Worm (Caenorhabditis elegans): ENCODE data around the gene col-103.

Gene col-103

DNA sequence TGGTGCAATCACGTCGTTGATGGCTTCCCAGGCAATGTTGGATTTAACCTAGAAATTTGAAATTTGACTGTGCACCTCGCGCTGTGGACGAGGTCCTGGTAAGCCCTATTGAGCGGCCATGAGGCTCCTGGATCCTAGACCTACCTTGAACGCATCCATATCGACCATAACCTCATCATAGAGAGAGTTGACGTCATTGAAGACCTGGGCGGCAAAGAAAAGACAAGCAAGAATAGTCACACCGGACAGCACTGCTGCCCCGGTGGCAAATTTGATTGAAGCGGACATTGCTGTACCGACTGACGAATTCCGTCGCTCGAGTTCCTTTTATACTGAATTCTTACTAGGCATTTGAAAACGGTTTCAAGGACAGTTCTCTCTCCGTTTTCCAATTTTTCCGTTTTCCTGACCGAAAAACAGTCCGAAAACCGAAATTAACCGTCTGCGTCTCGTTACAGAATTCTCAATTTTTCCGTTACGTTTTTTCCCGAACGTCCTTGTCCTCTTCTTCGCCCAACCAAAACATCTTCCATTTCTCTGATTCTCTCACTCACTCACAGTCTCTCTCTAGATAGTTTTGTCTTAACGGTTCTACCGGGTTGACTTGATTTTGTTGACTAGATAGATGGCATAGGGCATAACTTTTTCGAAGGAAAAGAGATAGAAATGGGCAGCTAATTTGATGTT lies at the start of gene col-103:
Gene col-103 (minus strand): TSS at position 302 of the 687 bp plus-strand sequence.
- TF ChIP-seq unc-62 (GFP tag; optimal IDR thresholded peaks at IDR 0.05) (peak; percentile 14), lin-39 (tag; optimal IDR thresholded peaks at IDR 0.05) (no peak), nhr-23 (tag; optimal IDR thresholded peaks at IDR 0.05) (peak; percentile 23), nhr-67 (tag; optimal IDR thresholded peaks at IDR 0.05) (no peak), ama-1 (optimal IDR thresholded peaks at IDR 0.05) (peak; percentile 88)

DNA sequence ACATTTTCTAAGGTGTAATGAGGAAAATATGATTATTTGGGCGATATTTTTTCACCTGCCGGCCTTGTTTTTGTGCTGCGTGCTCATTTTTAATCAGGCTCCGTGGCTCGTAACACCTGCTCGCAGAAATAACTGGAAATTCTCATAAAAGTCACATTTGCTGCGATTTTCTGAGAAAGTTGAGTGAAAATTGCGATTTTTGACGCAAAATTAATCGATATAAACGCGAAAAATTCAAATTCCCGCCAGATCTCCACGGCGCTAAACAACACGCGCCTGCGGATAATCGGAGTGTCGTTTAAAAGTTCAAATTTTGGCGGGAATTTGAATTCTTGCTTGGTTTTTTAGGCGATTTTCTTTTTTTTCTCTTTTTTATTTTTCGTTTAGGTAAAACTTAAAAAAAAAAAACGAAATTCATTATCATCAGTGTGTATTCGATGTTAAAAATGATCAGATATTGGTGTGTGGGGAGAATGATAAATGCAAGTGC lies 43.6 kb upstream of the col-103 start, which contains the start of gene Y55F3BL.6:
Gene Y55F3BL.6 (minus strand): TSS at position 51 of the 490 bp plus-strand sequence.
- no peak for TF ChIP-seq lin-39 (tag; optimal IDR thresholded peaks at IDR 0.05)
- TF ChIP-seq lin-15B (tag; optimal IDR thresholded peaks at IDR 0.05) = peak; percentile 14

DNA sequence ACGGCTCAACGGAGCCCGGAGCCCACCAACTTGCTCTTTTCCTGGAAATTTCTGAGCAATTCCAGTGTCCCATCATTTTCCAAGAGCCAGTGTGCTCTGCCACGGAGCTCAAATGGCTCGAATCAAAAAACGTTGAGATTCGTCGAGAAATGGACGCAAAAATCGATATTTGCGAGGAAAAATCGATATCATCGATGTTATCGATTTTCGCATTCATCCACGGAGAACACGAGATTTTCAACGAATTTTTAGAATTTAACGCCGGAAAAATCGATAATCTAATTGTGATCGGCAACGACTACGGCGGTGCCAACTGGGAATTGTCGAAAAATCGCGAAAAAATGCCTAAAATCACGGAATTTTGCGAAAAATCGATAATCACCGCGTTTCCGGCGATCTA lies 42.2 kb upstream of the col-103 start:
- TF ChIP-seq mdl-1 (tag; optimal IDR thresholded peaks at IDR 0.05) (no peak), ceh-9 (tag; optimal IDR thresholded peaks at IDR 0.05) (no peak), nhr-12 (tag; optimal IDR thresholded peaks at IDR 0.05) (no peak), ceh-28 (tag; optimal IDR thresholded peaks at IDR 0.05) (peak; percentile 70)

DNA sequence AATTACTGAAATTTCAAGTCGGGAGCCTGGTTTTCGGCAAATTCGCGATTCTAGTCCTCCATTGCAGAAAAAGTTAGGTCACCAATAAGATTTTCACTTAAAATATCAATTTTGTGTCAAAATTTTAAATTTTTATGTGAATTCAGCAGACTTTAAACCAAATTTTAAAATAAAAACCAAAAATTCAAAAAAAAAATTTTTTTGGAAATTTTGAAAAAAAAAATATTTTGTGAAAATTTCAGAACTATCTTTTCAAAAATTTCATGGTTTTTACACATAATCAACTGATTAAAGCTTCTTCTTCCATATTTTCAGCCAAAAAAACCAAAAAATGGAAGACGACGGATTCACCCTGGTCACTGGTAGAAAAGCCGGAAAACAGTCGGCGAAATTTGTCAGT lies 41.3 kb upstream of the col-103 start, which contains the start of gene Y55F3BL.4:
Gene Y55F3BL.4 (plus strand): TSS at position 301 of the 400 bp plus-strand sequence.
- no peak for TF ChIP-seq lsy-12 (tag; optimal IDR thresholded peaks at IDR 0.05)
- no peak for TF ChIP-seq ZK546.5 (tag; optimal IDR thresholded peaks at IDR 0.05)
- no peak for TF ChIP-seq fkh-10 (GFP tag; optimal IDR thresholded peaks at IDR 0.05)
- TF ChIP-seq nhr-76 (tag; optimal IDR thresholded peaks at IDR 0.05) = no peak
- no peak for TF ChIP-seq ceh-16 (tag; optimal IDR thresholded peaks at IDR 0.05)
- no peak for TF ChIP-seq pha-4 (tag; optimal IDR thresholded peaks at IDR 0.05)
- no peak for TF ChIP-seq ceh-82 (tag; optimal IDR thresholded peaks at IDR 0.05)
- TF ChIP-seq R02D3.7 (tag; optimal IDR thresholded peaks at IDR 0.05) = no peak
- no peak for TF ChIP-seq jun-1 (tag; optimal IDR thresholded peaks at IDR 0.05)
- no peak for TF ChIP-seq egl-27 (tag; optimal IDR thresholded peaks at IDR 0.05)
- TF ChIP-seq nhr-25 (tag; optimal IDR thresholded peaks at IDR 0.05) = no peak
- no peak for TF ChIP-seq lin-39 (tag; optimal IDR thresholded peaks at IDR 0.05)
- TF ChIP-seq elt-2 (tag; optimal IDR thresholded peaks at IDR 0.05) = no peak
- no peak for TF ChIP-seq sea-2 (GFP tag; optimal IDR thresholded peaks at IDR 0.05)
- no peak for TF ChIP-seq nhr-12 (tag; optimal IDR thresholded peaks at IDR 0.05)
- no peak for TF ChIP-seq fkh-2 (tag; optimal IDR thresholded peaks at IDR 0.05)
- no peak for TF ChIP-seq ceh-9 (tag; optimal IDR thresholded peaks at IDR 0.05)

DNA sequence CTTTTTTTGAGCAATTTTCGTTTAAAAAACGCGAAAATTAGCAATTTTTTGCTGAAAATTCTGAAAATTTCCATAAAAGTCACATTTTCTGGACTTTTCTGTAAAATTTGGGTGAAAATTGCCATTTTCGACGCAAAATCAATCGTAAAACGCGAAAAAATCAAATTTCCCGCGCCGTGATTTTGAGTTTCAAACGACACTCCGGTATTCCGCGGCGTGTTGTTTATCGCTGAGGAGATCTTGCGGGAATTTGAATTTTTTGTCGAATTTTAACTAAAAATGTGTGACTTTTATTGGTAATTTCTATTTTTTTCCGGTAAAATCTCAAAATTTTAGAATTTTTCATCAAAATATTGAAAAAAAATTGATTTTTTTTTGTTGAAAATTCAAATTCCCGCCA lies 37.7 kb upstream of the col-103 start:
- TF ChIP-seq ztf-4 (tag; optimal IDR thresholded peaks at IDR 0.05) (no peak), pqm-1 (tag; optimal IDR thresholded peaks at IDR 0.05) (no peak), jun-1 (tag; optimal IDR thresholded peaks at IDR 0.05) (no peak), egl-27 (tag; optimal IDR thresholded peaks at IDR 0.05) (no peak), nhr-25 (tag; optimal IDR thresholded peaks at IDR 0.05) (no peak), lin-39 (tag; optimal IDR thresholded peaks at IDR 0.05) (no peak), unc-62 (GFP tag; optimal IDR thresholded peaks at IDR 0.05) (no peak), ceh-82 (tag; optimal IDR thresholded peaks at IDR 0.05) (no peak), ZK546.5 (tag; optimal IDR thresholded peaks at IDR 0.05) (no peak), mdl-1 (tag; optimal IDR thresholded peaks at IDR 0.05) (no peak), elt-1 (tag; optimal IDR thresholded peaks at IDR 0.05) (no peak), skn-1 (tag; optimal IDR thresholded peaks at IDR 0.05) (no peak), elt-3 (tag; optimal IDR thresholded peaks at IDR 0.05) (no peak), mml-1 (tag; optimal IDR thresholded peaks at IDR 0.05) (no peak), eor-1 (tag; optimal IDR thresholded peaks at IDR 0.05) (no peak), nhr-237 (tag; optimal IDR thresholded peaks at IDR 0.05) (no peak), sea-2 (GFP tag; optimal IDR thresholded peaks at IDR 0.05) (no peak), nhr-12 (tag; optimal IDR thresholded peaks at IDR 0.05) (no peak)

DNA sequence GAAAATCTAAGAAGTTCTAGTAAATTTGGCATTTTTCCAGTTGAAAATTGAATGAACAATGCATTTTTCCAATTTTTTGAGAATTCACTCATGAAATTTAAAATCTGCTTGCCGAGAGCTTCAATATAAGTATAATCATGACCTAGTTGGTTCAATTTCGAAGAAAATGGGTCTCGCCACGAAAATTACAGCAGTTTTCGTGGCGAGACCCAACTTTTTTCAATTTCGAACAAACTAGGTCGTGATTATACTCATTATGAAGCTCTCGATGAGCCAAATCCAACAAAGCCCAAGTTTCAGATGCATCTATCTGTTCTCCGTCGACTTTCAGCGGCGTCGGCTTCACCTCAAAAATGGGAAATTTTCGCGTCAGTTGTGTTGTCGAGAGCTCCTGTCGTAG lies 37.0 kb upstream of the col-103 start, which contains the start of gene mrpl-46:
Gene mrpl-46 (plus strand): TSS at position 301 of the 400 bp plus-strand sequence.
- TF ChIP-seq elt-1 (tag; optimal IDR thresholded peaks at IDR 0.05) = no peak
- no peak for TF ChIP-seq skn-1 (tag; optimal IDR thresholded peaks at IDR 0.05)
- no peak for TF ChIP-seq nhr-12 (tag; optimal IDR thresholded peaks at IDR 0.05)
- TF ChIP-seq fos-1 (tag; optimal IDR thresholded peaks at IDR 0.05) = no peak
- TF ChIP-seq nhr-23 (tag; optimal IDR thresholded peaks at IDR 0.05) = no peak
- TF ChIP-seq zag-1 (tag; optimal IDR thresholded peaks at IDR 0.05) = no peak
- TF ChIP-seq nhr-76 (tag; optimal IDR thresholded peaks at IDR 0.05) = no peak
- TF ChIP-seq ama-1 (optimal IDR thresholded peaks at IDR 0.05) = no peak
- no peak for TF ChIP-seq nhr-11 (tag; optimal IDR thresholded peaks at IDR 0.05)
- no peak for TF ChIP-seq nhr-77 (tag; optimal IDR thresholded peaks at IDR 0.05)
- TF ChIP-seq elt-3 (tag; optimal IDR thresholded peaks at IDR 0.05) = no peak

Data from whole organism, L3 larva.